Fruit fly (Drosophila melanogaster) whole organism, adult: Measurements from ENCODE around the gene CG11164.

ENCODE experiments used
- CG11617 ChIP-seq: fragments of 200-800 bp; sonication (Bioruptor generic); optimal IDR thresholded peaks from 2 replicates; lab custom pipeline; 2017; ENCODE audit warnings: mild to moderate bottlenecking, missing biosample characterization, missing genetic modification reagents, missing genetic modification characterization
- CG14711 ChIP-seq: fragments of 200-800 bp; sonication (Bioruptor generic); optimal IDR thresholded peaks from 2 replicates; lab custom pipeline; 2018; ENCODE audit warnings: missing biosample characterization, mild to moderate bottlenecking, missing genetic modification characterization, moderate library complexity
- CG7045 ChIP-seq: fragments of 200-800 bp; sonication (Bioruptor generic); optimal IDR thresholded peaks from 2 replicates; lab custom pipeline; 2017; ENCODE audit warnings: missing biosample characterization, mild to moderate bottlenecking, missing genetic modification characterization
- Crg-1 ChIP-seq: fragments of 200-800 bp; sonication (Bioruptor generic); optimal IDR thresholded peaks from 2 replicates; lab custom pipeline; 2016; ENCODE audit warnings: missing biosample characterization, missing genetic modification characterization
- Mnt ChIP-seq: fragments of 200-800 bp; sonication (Bioruptor generic); optimal IDR thresholded peaks from 2 replicates; lab custom pipeline; 2016; ENCODE audit warnings: missing biosample characterization, mild to moderate bottlenecking, missing genetic modification characterization
- bab1 ChIP-seq: fragments of 200-800 bp; sonication (Bioruptor generic); optimal IDR thresholded peaks from 3 replicates; lab custom pipeline; 2019; ENCODE audit warnings: missing biosample characterization, mild to moderate bottlenecking, missing genetic modification characterization, moderate library complexity
- cic ChIP-seq: fragments of 200-800 bp; sonication (Bioruptor generic); optimal IDR thresholded peaks from 2 replicates; lab custom pipeline; 2017; ENCODE audit warnings: missing biosample characterization, mild to moderate bottlenecking, missing genetic modification characterization, moderate library complexity
- cnc ChIP-seq, 2 experiments: fragments of >200 bp; optimal IDR thresholded peaks; 2 replicates each; lab custom pipeline; 2017
- kay ChIP-seq: fragments of 200-800 bp; sonication (Bioruptor generic); peaks from one replicate; lab custom pipeline; 2016; ENCODE audit warnings: missing biosample characterization, missing genetic modification characterization, borderline replicate concordance
- ovo ChIP-seq: fragments of 200-800 bp; sonication (Bioruptor generic); optimal IDR thresholded peaks from 2 replicates; lab custom pipeline; 2016; ENCODE audit warnings: missing biosample characterization, missing genetic modification characterization
- tj ChIP-seq: fragments of 200-800 bp; sonication (Bioruptor generic); optimal IDR thresholded peaks from 3 replicates; lab custom pipeline; 2017; ENCODE audit warnings: missing biosample characterization, mild to moderate bottlenecking, missing genetic modification characterization, moderate library complexity

dm6 chrX:13630290-13630900, 37.4 kb upstream of the CG11164 start:
- no peak for TF ChIP-seq cnc (optimal IDR thresholded peaks at IDR 0.05; lab: Kevin White, UChicago)
- peak; percentile 39 for TF ChIP-seq CG11617 (GFP tag; lab: Kevin White, UChicago)
- TF ChIP-seq CG14711 (tag; lab: Kevin White, UChicago) = peak; percentile 57
- peak; percentile 55 for TF ChIP-seq CG7045 (GFP tag; lab: Kevin White, UChicago)
- no peak for TF ChIP-seq Crg-1
- peak; percentile 23 for TF ChIP-seq tj (GFP tag; lab: Kevin White, UChicago)
- TF ChIP-seq ovo (GFP tag; lab: Kevin White, UChicago) = no peak
- TF ChIP-seq Mnt = peak; percentile 18
- TF ChIP-seq cic = no peak
- TF ChIP-seq kay (GFP tag; lab: Kevin White, UChicago) = no peak
- TF ChIP-seq bab1 (GFP tag; lab: Kevin White, UChicago) = peak; percentile 56
